Fruit fly (Drosophila melanogaster) whole organism, pupa: ENCODE measurements around the gene Pex11c.

ENCODE experiments used
- CG10348 ChIP-seq: fragments of 200-800 bp; sonication (Bioruptor generic); IDR thresholded peaks from 2 replicates; pipeline ENCODE4 v1.3.6; 2022; ENCODE audit warnings: missing biosample characterization, missing genetic modification characterization
- CG12605 ChIP-seq: fragments of 200-800 bp; sonication (Bioruptor generic); IDR thresholded peaks from 2 replicates; pipeline ENCODE4 v1.3.6; 2022; ENCODE audit warnings: missing biosample characterization, missing genetic modification characterization
- CG13204 ChIP-seq: fragments of 200-800 bp; sonication (Bioruptor generic); optimal IDR thresholded peaks from 2 replicates; lab custom pipeline; 2018; ENCODE audit warnings: missing biosample characterization, mild to moderate bottlenecking, missing genetic modification characterization, moderate library complexity
- CG14655 ChIP-seq: fragments of 200-800 bp; sonication (Bioruptor generic); optimal IDR thresholded peaks from 3 replicates; lab custom pipeline; 2017; ENCODE audit warnings: mild to moderate bottlenecking, missing biosample characterization, missing genetic modification reagents, missing genetic modification characterization
- CG9948 ChIP-seq: fragments of 200-800 bp; sonication (Bioruptor generic); optimal IDR thresholded peaks from 2 replicates; lab custom pipeline; 2018; ENCODE audit warnings: missing biosample characterization, mild to moderate bottlenecking, missing genetic modification characterization, moderate library complexity
- D1 ChIP-seq: fragments of 200-800 bp; sonication (Bioruptor generic); optimal IDR thresholded peaks from 2 replicates; lab custom pipeline; 2018; ENCODE audit warnings: missing biosample characterization, mild to moderate bottlenecking, missing genetic modification characterization, moderate library complexity
- EcR ChIP-seq: fragments of 200-800 bp; sonication (Bioruptor generic); optimal IDR thresholded peaks from 3 replicates; lab custom pipeline; 2019; ENCODE audit warnings: missing biosample characterization, missing genetic modification characterization, mild to moderate bottlenecking, moderate library complexity, missing genetic modification reagents
- Pif1A ChIP-seq: fragments of 200-800 bp; sonication (Bioruptor generic); optimal IDR thresholded peaks from 3 replicates; lab custom pipeline; 2016; ENCODE audit warnings: missing biosample characterization, missing genetic modification characterization
- Snoo ChIP-seq: fragments of 200-800 bp; sonication (Bioruptor generic); optimal IDR thresholded peaks from 3 replicates; lab custom pipeline; 2017; ENCODE audit warnings: missing biosample characterization, mild to moderate bottlenecking, missing genetic modification characterization, inconsistent platforms
- fd96Ca ChIP-seq: fragments of 200-800 bp; sonication (Bioruptor generic); IDR thresholded peaks from 3 replicates; pipeline ENCODE4 v1.3.6; 2022; ENCODE audit warnings: missing biosample characterization, missing genetic modification characterization
- rn ChIP-seq: fragments of 200-800 bp; sonication (Bioruptor generic); IDR thresholded peaks from 2 replicates; pipeline ENCODE4 v1.3.6; 2022; ENCODE audit warnings: missing biosample characterization, missing genetic modification characterization

DNA sequence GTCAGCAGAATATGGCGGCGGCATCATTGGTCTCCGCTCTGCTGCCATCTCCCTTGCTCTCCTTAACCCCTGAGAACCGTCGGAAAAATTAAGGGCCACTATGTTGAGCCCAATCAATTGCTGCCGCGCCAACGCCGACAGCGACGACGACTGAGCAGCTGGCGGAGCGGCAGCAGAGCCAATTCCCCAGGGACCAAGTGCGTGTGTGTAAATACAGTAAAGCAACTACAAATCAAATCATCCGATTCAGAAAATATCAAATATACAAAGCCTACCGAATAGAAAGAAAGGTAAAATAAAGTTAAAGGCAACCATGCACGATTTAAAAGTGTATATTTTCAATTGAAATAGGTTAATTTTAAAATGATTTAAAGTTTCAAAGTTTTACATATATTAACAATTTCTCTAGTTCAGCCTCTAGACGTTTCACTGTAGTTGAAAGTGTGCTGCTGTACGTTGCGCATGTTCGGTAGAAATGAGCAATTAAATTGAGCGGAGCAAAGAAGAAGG, 46.4 kb upstream of the Pex11c start:
- TF ChIP-seq D1 (tag; lab: Kevin White, UChicago) (no peak), CG9948 (tag; lab: Kevin White, UChicago) (peak; percentile 31), fd96Ca (GFP tag; lab: Robert Waterston, UW) (no peak), EcR (GFP tag; lab: Kevin White, UChicago) (no peak), CG10348 (GFP tag; lab: Robert Waterston, UW) (no peak), CG13204 (GFP tag; lab: Kevin White, UChicago) (no peak), rn (no peak), CG12605 (GFP tag; lab: Robert Waterston, UW) (no peak), Snoo (tag; lab: Kevin White, UChicago) (peak; percentile 24), Pif1A (GFP tag; lab: Kevin White, UChicago) (peak; percentile 49), CG14655 (peak; percentile 28)
